Worm (Caenorhabditis elegans) whole organism, midembryonic: Measurements from ENCODE around the gene nhr-281.

ENCODE experiments used
- T22C8.4 ChIP-seq: fragments of 200-800 bp; sonication (Bioruptor generic); IDR thresholded peaks from 2 replicates; pipeline ENCODE4 v1.3.6; 2022; ENCODE audit warnings: missing genetic modification characterization, missing compliant biosample characterization
- cog-1 ChIP-seq: sonication (generic microtip); optimal IDR thresholded peaks from 2 replicates; lab custom pipeline; 2016; ENCODE audit warnings: missing genetic modification characterization, missing compliant biosample characterization
- flt-1 ChIP-seq: fragments of 200-800 bp; sonication (Bioruptor generic); IDR thresholded peaks from 2 replicates; pipeline ENCODE4 v1.3.6; 2022; ENCODE audit warnings: missing genetic modification characterization, missing compliant biosample characterization
- klf-2 ChIP-seq: fragments of 200-800 bp; sonication (Bioruptor generic); conservative IDR thresholded peaks from 2 replicates; pipeline ENCODE4 v1.3.6; 2022; ENCODE audit warnings: missing genetic modification reagents, missing genetic modification characterization, missing compliant biosample characterization
- med-1 ChIP-seq: sonication (generic microtip); optimal IDR thresholded peaks from 2 replicates; lab custom pipeline; 2017; ENCODE audit warnings: missing genetic modification characterization, mild to moderate bottlenecking, missing compliant biosample characterization, antibody characterized with exemption, missing genetic modification reagents; ENCODE audit not compliant: insufficient read depth
- ref-1 ChIP-seq: fragments of 200-800 bp; sonication (Bioruptor generic); conservative IDR thresholded peaks from 2 replicates; pipeline ENCODE4 v1.3.6; 2022; ENCODE audit warnings: missing genetic modification reagents, missing genetic modification characterization, missing compliant biosample characterization
- tab-1 ChIP-seq: fragments of 200-800 bp; sonication (Bioruptor generic); IDR thresholded peaks from 2 replicates; pipeline ENCODE4 v1.3.6; 2022; ENCODE audit warnings: missing genetic modification characterization, missing compliant biosample characterization
- ztf-23 ChIP-seq: fragments of 200-800 bp; sonication (Bioruptor generic); IDR thresholded peaks from 2 replicates; pipeline ENCODE4 v1.3.6; 2022; ENCODE audit warnings: missing genetic modification reagents, missing genetic modification characterization, missing compliant biosample characterization
- ztf-29 ChIP-seq: fragments of 200-800 bp; sonication (Bioruptor generic); IDR thresholded peaks from 2 replicates; pipeline ENCODE4 v1.3.6; 2022; ENCODE audit warnings: missing genetic modification reagents, missing genetic modification characterization, missing compliant biosample characterization

ce11 chrX:14152644-14153043 is 39.4 kb upstream of the nhr-281 start:
- TF ChIP-seq tab-1 (GFP tag; lab: Robert Waterston, UW) = no peak
- no peak for TF ChIP-seq ztf-29 (GFP tag; lab: Robert Waterston, UW)
- TF ChIP-seq cog-1 = no peak
- TF ChIP-seq klf-2 = no peak
- no peak for TF ChIP-seq flt-1 (GFP tag; lab: Robert Waterston, UW)
- TF ChIP-seq ref-1 (GFP tag; lab: Robert Waterston, UW) = no peak
- no peak for TF ChIP-seq med-1 (GFP tag; lab: Kevin White, UChicago)
- TF ChIP-seq T22C8.4 (GFP tag; lab: Robert Waterston, UW) = no peak
- no peak for TF ChIP-seq ztf-23 (GFP tag; lab: Robert Waterston, UW)
